Fruit fly (Drosophila melanogaster) whole organism, wandering third instar larva: ENCODE results near the gene CG15743.
A peak's percentile ranks its signal among the peaks of the same experiment; 100 is the strongest.

Source experiments
- CG9705 ChIP-seq: fragments of 200-800 bp; sonication (Bioruptor generic); optimal IDR thresholded peaks from 2 replicates; lab custom pipeline; 2018; ENCODE audit warnings: missing biosample characterization, mild to moderate bottlenecking, missing genetic modification characterization
- CrebA ChIP-seq: fragments of 200-800 bp; sonication (Bioruptor generic); optimal IDR thresholded peaks from 2 replicates; lab custom pipeline; 2016; ENCODE audit warnings: missing biosample characterization, mild to moderate bottlenecking, missing genetic modification characterization, borderline replicate concordance
- Dfd ChIP-seq: fragments of >200 bp; optimal IDR thresholded peaks from 2 replicates; lab custom pipeline; 2017; ENCODE audit warnings: missing biosample characterization, missing genetic modification characterization
- Dif ChIP-seq: fragments of 200-275, 200-300 bp; sonication (Bioruptor generic); optimal IDR thresholded peaks from 2 replicates; lab custom pipeline; 2018; ENCODE audit warnings: missing biosample characterization, missing genetic modification characterization; ENCODE audit not compliant: partially characterized antibody
- HLH106 ChIP-seq: fragments of 200-800 bp; optimal IDR thresholded peaks from 3 replicates; lab custom pipeline; 2019; ENCODE audit warnings: missing biosample characterization, mild to moderate bottlenecking, missing genetic modification characterization, moderate library complexity
- Hnf4 ChIP-seq: fragments of 200-800 bp; sonication (Bioruptor generic); optimal IDR thresholded peaks from 2 replicates; lab custom pipeline; 2016; ENCODE audit warnings: missing biosample characterization, mild to moderate bottlenecking, missing genetic modification characterization
- Hr78 ChIP-seq: fragments of >200 bp; optimal IDR thresholded peaks from 2 replicates; lab custom pipeline; 2017; ENCODE audit warnings: missing biosample characterization, missing genetic modification characterization
- Hr83 ChIP-seq: fragments of 200-300 bp; sonication (Bioruptor generic); optimal IDR thresholded peaks from 2 replicates; lab custom pipeline; 2016; ENCODE audit warnings: missing biosample characterization, mild to moderate bottlenecking, missing genetic modification characterization, moderate library complexity; ENCODE audit not compliant: poor library complexity, severe bottlenecking
- Jra ChIP-seq: sonication (Bioruptor generic); optimal IDR thresholded peaks from 2 replicates; lab custom pipeline; 2016; ENCODE audit warnings: missing biosample characterization, missing genetic modification characterization
- Mio ChIP-seq: sonication (Bioruptor generic); optimal IDR thresholded peaks from 2 replicates; lab custom pipeline; 2016; ENCODE audit warnings: missing biosample characterization, missing genetic modification characterization
- Myc ChIP-seq: fragments of >200 bp; optimal IDR thresholded peaks from 2 replicates; lab custom pipeline; 2017
- N ChIP-seq: fragments of >200 bp; optimal IDR thresholded peaks from 2 replicates; lab custom pipeline; 2018; ENCODE audit warnings: missing biosample characterization, missing external identifiers, missing genetic modification characterization
- OdsH ChIP-seq: fragments of 200-800 bp; sonication (Bioruptor generic); optimal IDR thresholded peaks from 2 replicates; lab custom pipeline; 2016; ENCODE audit warnings: missing biosample characterization, mild to moderate bottlenecking, missing genetic modification characterization
- Rel ChIP-seq, 2 experiments: fragments of 200-800 bp; sonication (Bioruptor generic) in 1 of 2; optimal IDR thresholded peaks; 2 replicates in 1 of 2; 3 replicates in 1 of 2; lab custom pipeline; 2016 to 2019; ENCODE audit warnings: mild to moderate bottlenecking in 2 of 2, missing biosample characterization in 2 of 2, missing genetic modification characterization in 2 of 2, moderate library complexity in 1 of 2
- Sp1 ChIP-seq: fragments of 200-800 bp; sonication (Bioruptor generic); optimal IDR thresholded peaks from 3 replicates; lab custom pipeline; 2019; ENCODE audit warnings: missing biosample characterization, mild to moderate bottlenecking, missing genetic modification characterization, moderate library complexity
- Vsx2 ChIP-seq: fragments of 200-300, 225-300 bp; sonication (Bioruptor generic); optimal IDR thresholded peaks from 2 replicates; lab custom pipeline; 2018; ENCODE audit warnings: missing biosample characterization, missing genetic modification characterization; ENCODE audit not compliant: partially characterized antibody
- br ChIP-seq: fragments of 200-800 bp; sonication (Bioruptor generic); optimal IDR thresholded peaks from 2 replicates; lab custom pipeline; 2016; ENCODE audit warnings: missing biosample characterization, missing genetic modification characterization
- brk ChIP-seq: fragments of 200-800 bp; sonication (Bioruptor generic); optimal IDR thresholded peaks from 2 replicates; lab custom pipeline; 2016; ENCODE audit warnings: missing biosample characterization, mild to moderate bottlenecking, missing genetic modification characterization
- dl ChIP-seq, 2 experiments: fragments of 175-275, 200-275 bp in 1 of 2; fragments of 200-275 bp in 1 of 2; sonication (Bioruptor generic); optimal IDR thresholded peaks; lab custom pipeline; 2018; ENCODE audit warnings: mild to moderate bottlenecking in 2 of 2, missing biosample characterization in 2 of 2, missing genetic modification characterization in 2 of 2, moderate library complexity in 2 of 2; ENCODE audit not compliant: partially characterized antibody in 2 of 2, insufficient read depth in 1 of 2
- ey ChIP-seq: fragments of 200-800 bp; sonication (Bioruptor generic); optimal IDR thresholded peaks from 2 replicates; lab custom pipeline; 2016; ENCODE audit warnings: missing biosample characterization, missing genetic modification characterization
- foxo ChIP-seq, 2 experiments: fragments of 200-800 bp; sonication (Bioruptor generic); optimal IDR thresholded peaks; 2 replicates in 1 of 2; 3 replicates in 1 of 2; lab custom pipeline; 2016 to 2017; ENCODE audit warnings: missing biosample characterization in 2 of 2, missing genetic modification characterization in 2 of 2
- fru ChIP-seq: fragments of 200-800 bp; sonication (Bioruptor generic); optimal IDR thresholded peaks from 3 replicates; lab custom pipeline; 2016; ENCODE audit warnings: missing biosample characterization, mild to moderate bottlenecking, missing genetic modification characterization
- h ChIP-seq: fragments of 200-800 bp; sonication (Bioruptor generic); optimal IDR thresholded peaks from 3 replicates; lab custom pipeline; 2016; ENCODE audit warnings: missing biosample characterization, mild to moderate bottlenecking, missing genetic modification characterization
- lola ChIP-seq: fragments of >200 bp; optimal IDR thresholded peaks from 2 replicates; lab custom pipeline; 2017; ENCODE audit warnings: missing biosample characterization, missing genetic modification characterization
- psq ChIP-seq: fragments of 200-800 bp; sonication (Bioruptor generic); optimal IDR thresholded peaks from 3 replicates; lab custom pipeline; 2017; ENCODE audit warnings: missing biosample characterization, mild to moderate bottlenecking, missing genetic modification characterization, moderate library complexity
- rgr ChIP-seq: fragments of 200-800 bp; sonication (Bioruptor generic); optimal IDR thresholded peaks from 3 replicates; lab custom pipeline; 2016; ENCODE audit warnings: missing biosample characterization, mild to moderate bottlenecking, missing genetic modification characterization
- sage ChIP-seq: fragments of 200-800 bp; sonication (Bioruptor generic); optimal IDR thresholded peaks from 2 replicates; lab custom pipeline; 2016; ENCODE audit warnings: missing biosample characterization, mild to moderate bottlenecking, missing genetic modification characterization
- sv ChIP-seq: fragments of 200-800 bp; sonication (Bioruptor generic); optimal IDR thresholded peaks from 3 replicates; lab custom pipeline; 2016; ENCODE audit warnings: missing biosample characterization, missing genetic modification characterization
- tai ChIP-seq: sonication (Bioruptor generic); optimal IDR thresholded peaks from 2 replicates; lab custom pipeline; 2016; ENCODE audit warnings: missing biosample characterization, missing genetic modification characterization
- usp ChIP-seq: fragments of >200 bp; optimal IDR thresholded peaks from 2 replicates; lab custom pipeline; 2017; ENCODE audit warnings: missing biosample characterization, missing genetic modification characterization
- woc ChIP-seq: sonication (Bioruptor generic); optimal IDR thresholded peaks from 2 replicates; lab custom pipeline; 2016; ENCODE audit warnings: missing biosample characterization, mild to moderate bottlenecking, missing genetic modification characterization

The CG15743 gene

dm6 chrX:13285749-13286336, 336 bp downstream of the CG15743 start:
- no peak for TF ChIP-seq Rel (GFP tag; optimal IDR thresholded peaks at IDR 0.05; lab: Kevin White, UChicago)
- TF ChIP-seq Rel (tag; optimal IDR thresholded peaks at IDR 0.05; lab: Kevin White, UChicago) = peak; percentile 71
- no peak for TF ChIP-seq brk (GFP tag; lab: Kevin White, UChicago)
- TF ChIP-seq dl (GFP tag; optimal IDR thresholded peaks at IDR 0.05; lab: Kevin White, UChicago; ENCODE audit: insufficient read depth in 1 of 2, partially characterized antibody in 2 of 2) = no peak
- TF ChIP-seq fru (GFP tag; lab: Kevin White, UChicago) = no peak

dm6 chrX:13287854-13288376, 2.4 kb downstream of the CG15743 start, which contains the start of gene Remo:
TSS of gene Remo (plus strand) at chrX:13288051.
- peak; percentile 0 for TF ChIP-seq OdsH (GFP tag; lab: Kevin White, UChicago)
- no peak for TF ChIP-seq lola (GFP tag; lab: Kevin White, UChicago)
- no peak for TF ChIP-seq Rel (GFP tag; optimal IDR thresholded peaks at IDR 0.05; lab: Kevin White, UChicago)
- TF ChIP-seq Rel (tag; optimal IDR thresholded peaks at IDR 0.05; lab: Kevin White, UChicago) = peak; percentile 38

- TF ChIP-seq HLH106 (tag; lab: Kevin White, UChicago) = peak; percentile 59
- no peak for TF ChIP-seq Hr78 (GFP tag; lab: Kevin White, UChicago)
- TF ChIP-seq sv (GFP tag; lab: Kevin White, UChicago) = peak; percentile 14
- TF ChIP-seq foxo (GFP tag; optimal IDR thresholded peaks at IDR 0.05; lab: Kevin White, UChicago) = peak in 1 of 2 experiments; percentile 49
- TF ChIP-seq psq (GFP tag; lab: Kevin White, UChicago) = peak; percentile 32
- no peak for TF ChIP-seq N (GFP tag; lab: Kevin White, UChicago)
- TF ChIP-seq Rel (GFP tag; optimal IDR thresholded peaks at IDR 0.05; lab: Kevin White, UChicago) = no peak
- TF ChIP-seq Rel (tag; optimal IDR thresholded peaks at IDR 0.05; lab: Kevin White, UChicago) = peak; percentile 56
- no peak for TF ChIP-seq rgr (GFP tag; lab: Kevin White, UChicago)
- TF ChIP-seq Dif (GFP tag; lab: Kevin White, UChicago) = no peak
- no peak for TF ChIP-seq dl (GFP tag; optimal IDR thresholded peaks at IDR 0.05; lab: Kevin White, UChicago; ENCODE audit: insufficient read depth in 1 of 2, partially characterized antibody in 2 of 2)
- no peak for TF ChIP-seq woc (GFP tag; lab: Kevin White, UChicago)
- peak; percentile 42 for TF ChIP-seq Sp1
- no peak for TF ChIP-seq ey (GFP tag; lab: Kevin White, UChicago)
- no peak for TF ChIP-seq h (GFP tag; lab: Kevin White, UChicago)
- no peak for TF ChIP-seq Vsx2 (GFP tag; lab: Kevin White, UChicago)
Observed at dm6 chrX:13296405-13297183, 11.1 kb downstream of the CG15743 start, which contains the start of gene CG1622. TSS of gene CG1622 (plus strand) at chrX:13297082.

dm6 chrX:13300835-13301502, 15.5 kb downstream of the CG15743 start:
- peak; percentile 59 for TF ChIP-seq Myc (lab: Kevin White, UChicago)
- no peak for TF ChIP-seq Hnf4
- peak; percentile 17 for TF ChIP-seq Dif (GFP tag; lab: Kevin White, UChicago)
- peak; percentile 30 for TF ChIP-seq woc (GFP tag; lab: Kevin White, UChicago)

dm6 chrX:13302315-13302614, 16.8 kb downstream of the CG15743 start, which contains the start of gene CG1764:
TSS of gene CG1764 (minus strand) at chrX:13302415.
- no peak for TF ChIP-seq lola (GFP tag; lab: Kevin White, UChicago)
- TF ChIP-seq Dfd (GFP tag; lab: Kevin White, UChicago) = no peak
- no peak for TF ChIP-seq sage
- TF ChIP-seq br = no peak
- no peak for TF ChIP-seq Hr83
- TF ChIP-seq HLH106 (tag; lab: Kevin White, UChicago) = no peak
- TF ChIP-seq Jra (GFP tag; lab: Kevin White, UChicago) = no peak
- no peak for TF ChIP-seq psq (GFP tag; lab: Kevin White, UChicago)
- TF ChIP-seq woc (GFP tag; lab: Kevin White, UChicago) = no peak
- TF ChIP-seq N (GFP tag; lab: Kevin White, UChicago) = no peak
- TF ChIP-seq tai (GFP tag; lab: Kevin White, UChicago) = no peak
- TF ChIP-seq CG9705 (GFP tag; lab: Kevin White, UChicago) = no peak
- no peak for TF ChIP-seq usp (GFP tag; lab: Kevin White, UChicago)
- TF ChIP-seq CrebA (GFP tag; lab: Kevin White, UChicago) = no peak
- no peak for TF ChIP-seq Mio (GFP tag; lab: Kevin White, UChicago)
- TF ChIP-seq foxo (GFP tag; optimal IDR thresholded peaks at IDR 0.05; lab: Kevin White, UChicago) = no peak
- no peak for TF ChIP-seq OdsH (GFP tag; lab: Kevin White, UChicago)
